Fruit fly (Drosophila melanogaster) whole organism, embryonic: ENCODE measurements around the gene CG10730.

Source experiments
- Abd-B ChIP-seq: fragments of 200-800 bp; sonication (Bioruptor generic); optimal IDR thresholded peaks from 2 replicates; lab custom pipeline; 2018; ENCODE audit warnings: missing biosample characterization, mild to moderate bottlenecking, missing genetic modification characterization, moderate library complexity
- Aef1 ChIP-seq: fragments of 200-800 bp; sonication (Bioruptor generic); IDR thresholded peaks from 3 replicates; pipeline ENCODE4 v1.3.6; 2022; ENCODE audit warnings: missing biosample characterization, missing genetic modification characterization
- B-H1 ChIP-seq: fragments of 200-800 bp; sonication (Bioruptor generic); IDR thresholded peaks from 3 replicates; pipeline ENCODE4 v1.3.6; 2022; ENCODE audit warnings: missing biosample characterization, missing genetic modification characterization
- B-H2 ChIP-seq: fragments of 200-800 bp; sonication (Bioruptor generic); optimal IDR thresholded peaks from 2 replicates; lab custom pipeline; 2018; ENCODE audit warnings: missing biosample characterization, mild to moderate bottlenecking, missing genetic modification characterization
- Bteb2 ChIP-seq: fragments of 200-800 bp; sonication (Bioruptor generic); optimal IDR thresholded peaks from 2 replicates; lab custom pipeline; 2016; ENCODE audit warnings: missing biosample characterization, missing genetic modification characterization
- CG10147 ChIP-seq: fragments of 200-800 bp; sonication (Bioruptor generic); optimal IDR thresholded peaks from 2 replicates; lab custom pipeline; 2019; ENCODE audit warnings: missing biosample characterization, mild to moderate bottlenecking, missing genetic modification characterization, moderate library complexity
- CG12299 ChIP-seq: fragments of 200-800 bp; sonication (Bioruptor generic); optimal IDR thresholded peaks from 2 replicates; lab custom pipeline; 2018; ENCODE audit warnings: missing biosample characterization, mild to moderate bottlenecking, missing genetic modification characterization
- CG15696 ChIP-seq: fragments of 200-800 bp; sonication (Bioruptor generic); optimal IDR thresholded peaks from 2 replicates; lab custom pipeline; 2019; ENCODE audit warnings: missing biosample characterization, mild to moderate bottlenecking, missing genetic modification characterization, moderate library complexity
- CG1832 ChIP-seq: fragments of 200-800 bp; sonication (Bioruptor generic); optimal IDR thresholded peaks from 2 replicates; lab custom pipeline; 2017; ENCODE audit warnings: missing biosample characterization, mild to moderate bottlenecking, missing genetic modification characterization, inconsistent platforms
- CG18764 ChIP-seq: fragments of 200-800 bp; sonication (Bioruptor generic); optimal IDR thresholded peaks from 3 replicates; lab custom pipeline; 2016; ENCODE audit warnings: missing biosample characterization, missing genetic modification characterization
- CG34422 ChIP-seq: fragments of 200-800 bp; sonication (Bioruptor generic); IDR thresholded peaks from 3 replicates; pipeline ENCODE4 v1.3.6; 2022; ENCODE audit warnings: missing biosample characterization, missing genetic modification characterization
- CG4820 ChIP-seq: fragments of 200-800 bp; sonication (Bioruptor generic); optimal IDR thresholded peaks from 3 replicates; lab custom pipeline; 2016; ENCODE audit warnings: missing biosample characterization, missing genetic modification characterization
- CG5245 ChIP-seq: fragments of 200-800 bp; sonication (Bioruptor generic); optimal IDR thresholded peaks from 3 replicates; lab custom pipeline; 2016; ENCODE audit warnings: missing biosample characterization, missing genetic modification characterization
- CG5953 ChIP-seq: fragments of 200-800 bp; sonication (Bioruptor generic); IDR thresholded peaks from 2 replicates; pipeline ENCODE4 v1.3.6; 2022; ENCODE audit warnings: missing biosample characterization, missing genetic modification characterization
- CG6654 ChIP-seq: fragments of 200-800 bp; sonication (Bioruptor generic); optimal IDR thresholded peaks from 2 replicates; lab custom pipeline; 2017; ENCODE audit warnings: missing biosample characterization, mild to moderate bottlenecking, missing genetic modification characterization
- CG6854 ChIP-seq: fragments of 200-800 bp; sonication (Bioruptor generic); optimal IDR thresholded peaks from 3 replicates; lab custom pipeline; 2017; ENCODE audit warnings: missing biosample characterization, mild to moderate bottlenecking, missing genetic modification characterization
- CG7786 ChIP-seq: fragments of 200-800 bp; sonication (Bioruptor generic); optimal IDR thresholded peaks from 2 replicates; lab custom pipeline; 2016; ENCODE audit warnings: missing biosample characterization, missing genetic modification characterization
- CG7839 ChIP-seq: fragments of 200-800 bp; sonication (Bioruptor generic); optimal IDR thresholded peaks from 3 replicates; lab custom pipeline; 2018; ENCODE audit warnings: missing biosample characterization, mild to moderate bottlenecking, missing genetic modification characterization, moderate library complexity
- CG8359 ChIP-seq: fragments of 200-800 bp; sonication (Bioruptor generic); optimal IDR thresholded peaks from 2 replicates; lab custom pipeline; 2017; ENCODE audit warnings: missing biosample characterization, mild to moderate bottlenecking, missing genetic modification characterization, borderline replicate concordance
- CG9932 ChIP-seq: fragments of 200-800 bp; sonication (Bioruptor generic); IDR thresholded peaks from 2 replicates; pipeline ENCODE4 v1.3.6; 2022; ENCODE audit warnings: missing biosample characterization, missing genetic modification characterization
- Deaf1 ChIP-seq: fragments of 200-800 bp; optimal IDR thresholded peaks from 3 replicates; lab custom pipeline; 2019; ENCODE audit warnings: missing biosample characterization, mild to moderate bottlenecking, missing genetic modification characterization, moderate library complexity
- HLH4C ChIP-seq: fragments of 200-800 bp; sonication (Bioruptor generic); IDR thresholded peaks from 3 replicates; pipeline ENCODE4 v1.3.6; 2022; ENCODE audit warnings: missing biosample characterization, missing genetic modification characterization; ENCODE audit not compliant: partially characterized antibody
- Lhr ChIP-seq: fragments of 200-800 bp; sonication (Bioruptor generic); optimal IDR thresholded peaks from 3 replicates; lab custom pipeline; 2017; ENCODE audit warnings: mild to moderate bottlenecking, missing biosample characterization, missing genetic modification reagents, missing genetic modification characterization
- Mes4 ChIP-seq: fragments of 200-800 bp; sonication (Bioruptor generic); optimal IDR thresholded peaks from 2 replicates; lab custom pipeline; 2016; ENCODE audit warnings: missing biosample characterization, missing genetic modification characterization
- Myb ChIP-seq: fragments of 200-800 bp; sonication (Bioruptor generic); optimal IDR thresholded peaks from 2 replicates; lab custom pipeline; 2016; ENCODE audit warnings: missing biosample characterization, missing genetic modification characterization
- Oli ChIP-seq: fragments of 200-800 bp; sonication (Bioruptor generic); optimal IDR thresholded peaks from 2 replicates; lab custom pipeline; 2018; ENCODE audit warnings: missing biosample characterization, mild to moderate bottlenecking, missing genetic modification characterization, moderate library complexity
- Rx ChIP-seq: fragments of 200-800 bp; sonication (Bioruptor generic); IDR thresholded peaks from 2 replicates; pipeline ENCODE4 v1.3.6; 2022; ENCODE audit warnings: missing biosample characterization, missing genetic modification characterization
- Stat92E ChIP-seq, 3 experiments: fragments of >200 bp in 2 of 3; fragments of 200-800 bp in 1 of 3; sonication (Bioruptor generic) in 1 of 3; optimal IDR thresholded peaks; 2 replicates each; lab custom pipeline; 2017 to 2019; ENCODE audit warnings: missing biosample characterization in 3 of 3, missing genetic modification characterization in 3 of 3, mild to moderate bottlenecking in 1 of 3, moderate library complexity in 1 of 3
- ash1 ChIP-seq: fragments of 200-800 bp; sonication (Bioruptor generic); optimal IDR thresholded peaks from 2 replicates; lab custom pipeline; 2018; ENCODE audit warnings: missing biosample characterization, mild to moderate bottlenecking, missing genetic modification characterization
- bab2 ChIP-seq: fragments of 200-800 bp; sonication (Bioruptor generic); optimal IDR thresholded peaks from 2 replicates; lab custom pipeline; 2016; ENCODE audit warnings: missing biosample characterization, missing genetic modification characterization
- crol ChIP-seq: fragments of 200-800 bp; sonication (Bioruptor generic); IDR thresholded peaks from 2 replicates; pipeline ENCODE4 v1.3.6; 2022; ENCODE audit warnings: missing biosample characterization, missing genetic modification characterization
- gsb ChIP-seq: fragments of 200-800 bp; sonication (Bioruptor generic); IDR thresholded peaks from 2 replicates; pipeline ENCODE4 v1.3.6; 2022; ENCODE audit warnings: missing biosample characterization, missing genetic modification characterization
- gsb-n ChIP-seq: fragments of 200-800 bp; sonication (Bioruptor generic); optimal IDR thresholded peaks from 3 replicates; lab custom pipeline; 2018; ENCODE audit warnings: missing biosample characterization, mild to moderate bottlenecking, missing genetic modification characterization
- ham ChIP-seq: fragments of 200-800 bp; sonication (Bioruptor generic); IDR thresholded peaks from 2 replicates; pipeline ENCODE4 v1.3.6; 2022; ENCODE audit warnings: missing biosample characterization, missing genetic modification characterization
- mam ChIP-seq: fragments of 200-800 bp; sonication (Bioruptor generic); optimal IDR thresholded peaks from 3 replicates; lab custom pipeline; 2016; ENCODE audit warnings: missing biosample characterization, missing genetic modification characterization
- pan ChIP-seq, 4 experiments: fragments of >200 bp in 3 of 4; fragments of 200-800 bp in 1 of 4; sonication (Bioruptor generic) in 1 of 4; optimal IDR thresholded peaks in 3 of 4; IDR thresholded peaks in 1 of 4; 2 replicates each; pipeline versions ENCODE4 v1.3.6 to Lab custom; 2017 to 2022; ENCODE audit warnings: missing biosample characterization in 2 of 4, missing genetic modification characterization in 2 of 4, mixed read lengths in 1 of 4
- peb ChIP-seq: fragments of 200-800 bp; sonication (Bioruptor generic); IDR thresholded peaks from 2 replicates; pipeline ENCODE4 v1.3.6; 2022; ENCODE audit warnings: missing biosample characterization, missing genetic modification characterization
- pho ChIP-seq: fragments of 200-800 bp; sonication (Bioruptor generic); optimal IDR thresholded peaks from 2 replicates; lab custom pipeline; 2016; ENCODE audit warnings: missing biosample characterization, missing genetic modification characterization
- pros ChIP-seq: fragments of 200-800 bp; sonication (Bioruptor generic); optimal IDR thresholded peaks from 3 replicates; lab custom pipeline; 2019; ENCODE audit warnings: missing biosample characterization, mild to moderate bottlenecking, missing genetic modification characterization, moderate library complexity
- repo ChIP-seq: fragments of 200-800 bp; sonication (Bioruptor generic); optimal IDR thresholded peaks from 2 replicates; lab custom pipeline; 2016; ENCODE audit warnings: missing biosample characterization, missing genetic modification characterization
- sd ChIP-seq: fragments of 200-800 bp; sonication (Bioruptor generic); optimal IDR thresholded peaks from 3 replicates; lab custom pipeline; 2018; ENCODE audit warnings: missing biosample characterization, mild to moderate bottlenecking, missing genetic modification characterization, moderate library complexity
- sna ChIP-seq: fragments of 200-800 bp; sonication (Bioruptor generic); IDR thresholded peaks from 2 replicates; pipeline ENCODE4 v1.3.6; 2022; ENCODE audit warnings: missing biosample characterization, missing genetic modification characterization; ENCODE audit not compliant: partially characterized antibody
- so ChIP-seq: fragments of 200-800 bp; sonication (Bioruptor generic); IDR thresholded peaks from 3 replicates; pipeline ENCODE4 v1.3.6; 2022; ENCODE audit warnings: missing biosample characterization, missing genetic modification characterization
- sob ChIP-seq: fragments of 200-800 bp; sonication (Bioruptor generic); IDR thresholded peaks from 2 replicates; pipeline ENCODE4 v1.3.6; 2022; ENCODE audit warnings: missing biosample characterization, missing genetic modification characterization
- tgo ChIP-seq: fragments of 200-800 bp; sonication (Bioruptor generic); IDR thresholded peaks from 3 replicates; pipeline ENCODE4 v1.3.6; 2022; ENCODE audit warnings: missing biosample characterization, missing genetic modification characterization
- wek ChIP-seq: fragments of 200-800 bp; sonication (Bioruptor generic); optimal IDR thresholded peaks from 3 replicates; lab custom pipeline; 2018; ENCODE audit warnings: missing biosample characterization, mild to moderate bottlenecking, missing genetic modification characterization, moderate library complexity
- z ChIP-seq: fragments of 200-800 bp; sonication (Bioruptor generic); IDR thresholded peaks from 3 replicates; pipeline ENCODE4 v1.3.6; 2022; ENCODE audit warnings: missing biosample characterization, missing genetic modification characterization
- zen ChIP-seq: fragments of 200-800 bp; sonication (Bioruptor generic); optimal IDR thresholded peaks from 3 replicates; lab custom pipeline; 2018; ENCODE audit warnings: missing biosample characterization, mild to moderate bottlenecking, missing genetic modification characterization, moderate library complexity
- zfh2 ChIP-seq: fragments of 200-800 bp; sonication (Bioruptor generic); optimal IDR thresholded peaks from 2 replicates; lab custom pipeline; 2016; ENCODE audit warnings: missing biosample characterization, missing genetic modification characterization

CG10730 gene

DNA sequence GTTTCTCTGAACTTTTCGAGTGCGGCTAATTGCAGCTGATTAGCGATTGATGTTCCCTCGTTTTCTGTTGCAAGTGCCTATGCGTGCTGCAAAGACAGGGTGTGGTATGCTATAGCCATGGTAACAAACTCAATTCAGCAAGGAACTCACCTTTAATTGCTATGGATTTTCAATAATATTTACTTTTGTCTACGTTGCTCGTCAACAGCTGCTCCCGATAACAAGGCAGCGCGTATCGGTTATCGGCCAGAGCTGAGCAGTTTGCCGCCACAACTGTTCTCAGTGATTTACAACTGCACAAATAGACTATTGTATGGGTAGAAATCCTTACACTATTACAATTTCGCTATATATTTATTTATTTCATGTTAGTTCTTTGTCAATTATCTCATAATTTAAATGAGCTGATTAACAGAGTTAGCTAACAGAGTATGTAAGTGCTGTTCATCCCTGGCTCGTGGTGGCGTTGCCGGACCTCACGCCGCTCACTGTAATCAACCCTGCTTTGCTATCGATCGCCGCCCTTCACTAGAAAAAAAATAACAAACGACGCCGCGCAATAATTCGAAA is 3.3 kb upstream of the CG10730 start, which contains the start of the genes pr and neb (continued):
- TF ChIP-seq CG7786 = no peak
- peak; percentile 67; the same call in 1 of the 3 replicates for TF ChIP-seq CG34422 (GFP tag; lab: Robert Waterston, UW)
- TF ChIP-seq B-H1 (GFP tag; lab: Robert Waterston, UW) = no peak
- TF ChIP-seq B-H2 (GFP tag; lab: Kevin White, UChicago) = peak; percentile 51
- peak; percentile 48; the same call in 1 of the 3 replicates for TF ChIP-seq so (GFP tag; lab: Robert Waterston, UW)
- peak; percentile 42 for TF ChIP-seq CG5245 (GFP tag; lab: Kevin White, UChicago)
- TF ChIP-seq tgo (GFP tag; lab: Robert Waterston, UW) = peak; percentile 56
- no peak for TF ChIP-seq Mes4
- peak; percentile 77 for TF ChIP-seq sob (GFP tag; lab: Robert Waterston, UW)
- TF ChIP-seq CG7839 (tag; lab: Kevin White, UChicago) = peak; percentile 71
- TF ChIP-seq ash1 (GFP tag; lab: Kevin White, UChicago) = no peak
- no peak for TF ChIP-seq CG8359
- TF ChIP-seq z (GFP tag; lab: Robert Waterston, UW) = no peak
- TF ChIP-seq Lhr (GFP tag; lab: Kevin White, UChicago) = peak; percentile 73
- TF ChIP-seq Myb = peak; percentile 2
- no peak for TF ChIP-seq ham (GFP tag; lab: Robert Waterston, UW)
- TF ChIP-seq pan (optimal IDR thresholded peaks at IDR 0.05; lab: Kevin White, UChicago) = no peak
- no peak for TF ChIP-seq pan (GFP tag; optimal IDR thresholded peaks at IDR 0.05 in 1 of 2, IDR thresholded peaks at IDR 0.05 in 1 of 2)
- peak; percentile 73 for TF ChIP-seq Aef1
- TF ChIP-seq zen (tag; lab: Kevin White, UChicago) = peak; percentile 15
- TF ChIP-seq Rx (GFP tag; lab: Robert Waterston, UW) = no peak
- TF ChIP-seq peb (GFP tag; lab: Robert Waterston, UW) = no peak
- TF ChIP-seq Oli (tag; lab: Kevin White, UChicago) = peak; percentile 40
- TF ChIP-seq CG6654 (GFP tag; lab: Kevin White, UChicago) = no peak
- peak; percentile 23 for TF ChIP-seq pho (GFP tag; lab: Kevin White, UChicago)
- TF ChIP-seq crol (GFP tag; lab: Robert Waterston, UW) = no peak
- TF ChIP-seq bab2 (GFP tag; lab: Kevin White, UChicago) = peak; percentile 23
- peak in 1 of 3 experiments; percentile 3 for TF ChIP-seq Stat92E (GFP tag; optimal IDR thresholded peaks at IDR 0.05; lab: Kevin White, UChicago)
- TF ChIP-seq CG15696 (tag; lab: Kevin White, UChicago) = no peak
- no peak for TF ChIP-seq sd (tag; lab: Kevin White, UChicago)
- no peak for TF ChIP-seq CG1832
- peak; percentile 58; the same call in 1 of the 2 replicates for TF ChIP-seq CG5953 (GFP tag; lab: Robert Waterston, UW)
- TF ChIP-seq Bteb2 (GFP tag; lab: Kevin White, UChicago) = peak; percentile 33
- peak; percentile 4 for TF ChIP-seq mam (GFP tag; lab: Kevin White, UChicago)
- TF ChIP-seq CG18764 (GFP tag; lab: Kevin White, UChicago) = no peak
- peak; percentile 36 for TF ChIP-seq CG12299
- peak; percentile 85 for TF ChIP-seq CG9932 (GFP tag; lab: Robert Waterston, UW)
- peak; percentile 18 for TF ChIP-seq zfh2 (GFP tag; lab: Kevin White, UChicago)
- no peak for TF ChIP-seq wek
- TF ChIP-seq gsb (GFP tag; lab: Robert Waterston, UW) = no peak
- TF ChIP-seq repo (GFP tag; lab: Kevin White, UChicago) = no peak
- peak; percentile 56 for TF ChIP-seq CG4820 (GFP tag; lab: Kevin White, UChicago)
- no peak for TF ChIP-seq CG6854
- TF ChIP-seq pros (GFP tag; lab: Kevin White, UChicago) = no peak
- TF ChIP-seq CG10147 (GFP tag; lab: Kevin White, UChicago) = peak; percentile 56
- peak; percentile 64 for TF ChIP-seq sna (GFP tag; lab: Robert Waterston, UW)
- peak; percentile 64 for TF ChIP-seq HLH4C
- TF ChIP-seq Deaf1 (tag; lab: Kevin White, UChicago) = peak; percentile 34
- no peak for TF ChIP-seq gsb-n (tag; lab: Kevin White, UChicago)
- peak; percentile 61 for TF ChIP-seq Abd-B
